Fruit fly (Drosophila melanogaster) whole organism, prepupa: ENCODE measurements around the gene Snx27.

Experiments used
- CG10669 ChIP-seq: fragments of 200-800 bp; sonication (Bioruptor generic); optimal IDR thresholded peaks from 3 replicates; lab custom pipeline; 2018; ENCODE audit warnings: missing biosample characterization, mild to moderate bottlenecking, missing genetic modification characterization, moderate library complexity
- Hr39 ChIP-seq: fragments of 200-800 bp; sonication (Bioruptor generic); optimal IDR thresholded peaks from 2 replicates; lab custom pipeline; 2016; ENCODE audit warnings: missing biosample characterization, missing genetic modification characterization
- Sox102F ChIP-seq: fragments of 200-800 bp; sonication (Bioruptor generic); optimal IDR thresholded peaks from 2 replicates; lab custom pipeline; 2016; ENCODE audit warnings: missing biosample characterization, mild to moderate bottlenecking, missing genetic modification characterization
- spab ChIP-seq: fragments of 200-800 bp; sonication (Bioruptor generic); optimal IDR thresholded peaks from 2 replicates; lab custom pipeline; 2017; ENCODE audit warnings: missing biosample characterization, mild to moderate bottlenecking, missing genetic modification characterization, missing genetic modification reagents

DNA sequence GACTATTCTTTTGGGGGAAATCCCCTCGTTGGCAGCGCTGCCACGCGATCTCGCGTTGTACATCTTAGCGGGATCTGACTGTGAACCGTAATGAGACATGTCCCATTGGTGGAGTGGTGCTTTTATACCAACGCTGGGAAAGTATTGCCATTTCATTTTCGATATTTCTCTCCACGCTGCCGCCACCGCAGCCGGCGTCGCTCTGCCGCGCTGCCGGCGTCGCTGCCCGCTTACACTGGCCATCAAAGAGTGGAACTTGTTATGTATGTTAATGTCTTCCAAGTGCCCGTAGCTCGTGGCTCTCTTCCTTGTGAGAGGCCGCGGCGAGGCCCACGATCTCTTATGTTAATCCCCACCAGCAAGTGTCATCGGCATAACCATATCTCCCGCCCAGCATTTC, 43.7 kb upstream of the Snx27 start, which contains the start of gene CG3108:
- TF ChIP-seq Hr39: no peak
- no peak for TF ChIP-seq Sox102F (GFP tag; lab: Kevin White, UChicago)
- TF ChIP-seq spab (GFP tag; lab: Kevin White, UChicago): no peak
- no peak for TF ChIP-seq CG10669
